Worm (Caenorhabditis elegans): ENCODE measurements around the gene dhhc-13.

ce11 chrIV:5939122-5939521 is 22.0 kb downstream of the dhhc-13 start, which contains the start of gene mcu-1:
- TF ChIP-seq snpc-4 (GFP tag; optimal IDR thresholded peaks at IDR 0.05): no peak
- no peak for TF ChIP-seq snpc-4 (tag; optimal IDR thresholded peaks at IDR 0.05)
- no peak for TF ChIP-seq mxl-1 (tag; optimal IDR thresholded peaks at IDR 0.05)
- no peak for TF ChIP-seq ceh-79 (tag; optimal IDR thresholded peaks at IDR 0.05)
- TF ChIP-seq madf-3 (GFP tag; IDR thresholded peaks at IDR 0.05): no peak
- no peak for TF ChIP-seq sptf-2 (GFP tag; optimal IDR thresholded peaks at IDR 0.05)
- TF ChIP-seq nhr-120 (GFP tag; IDR thresholded peaks at IDR 0.05): no peak
- no peak for TF ChIP-seq xnd-1 (tag; optimal IDR thresholded peaks at IDR 0.05)
- TF ChIP-seq ztf-28 (GFP tag; IDR thresholded peaks at IDR 0.05): no peak
